Worm (Caenorhabditis elegans): ENCODE measurements around the gene lgc-23.
A peak's percentile ranks its signal among the peaks of the same experiment; 100 is the strongest.

The lgc-23 gene

ce11 chrX:12082813-12083212 is 17.8 kb downstream of the lgc-23 start:
- TF ChIP-seq zip-11 (GFP tag; IDR thresholded peaks at IDR 0.05) (no peak), fos-1 (tag; optimal IDR thresholded peaks at IDR 0.05) (no peak), ZK546.5 (tag; optimal IDR thresholded peaks at IDR 0.05) (no peak), F26F4.8 (GFP tag; conservative IDR thresholded peaks at IDR 0.05) (no peak), zag-1 (tag; optimal IDR thresholded peaks at IDR 0.05) (no peak), arid-1 (GFP tag; conservative IDR thresholded peaks at IDR 0.05) (no peak), fkh-10 (GFP tag; optimal IDR thresholded peaks at IDR 0.05) (peak; percentile 85), rbr-2 (tag; optimal IDR thresholded peaks at IDR 0.05) (peak; percentile 13), ceh-44 (GFP tag; IDR thresholded peaks at IDR 0.05) (no peak), pqm-1 (tag; optimal IDR thresholded peaks at IDR 0.05) (no peak), daf-12 (tag; optimal IDR thresholded peaks at IDR 0.05) (no peak), ces-1 (GFP tag; optimal IDR thresholded peaks at IDR 0.05) (peak; percentile 76)

- 0 out of 2 replicates have a peak, but pooled peaks have one; percentile 5 for TF ChIP-seq set-16 (GFP tag; IDR thresholded peaks at IDR 0.05)
- no peak for TF ChIP-seq madf-5 (GFP tag; IDR thresholded peaks at IDR 0.05)
- TF ChIP-seq aha-1 (tag): peak; percentile 43
Observed at ce11 chrX:12086297-12086696, 21.3 kb downstream of the lgc-23 start.

- no peak for TF ChIP-seq dmd-9 (GFP tag; IDR thresholded peaks at IDR 0.05)
- no peak for TF ChIP-seq cey-2 (tag; optimal IDR thresholded peaks at IDR 0.05; ENCODE audit: borderline replicate concordance, insufficient read depth)
- TF ChIP-seq attf-4 (tag; optimal IDR thresholded peaks at IDR 0.05): no peak
- TF ChIP-seq ceh-28 (tag; optimal IDR thresholded peaks at IDR 0.05): no peak
- TF ChIP-seq spr-3 (GFP tag; optimal IDR thresholded peaks at IDR 0.05): no peak
- TF ChIP-seq lim-7 (GFP tag; IDR thresholded peaks at IDR 0.05): no peak
- TF ChIP-seq aha-1 (tag): peak; percentile 81
- no peak for TF ChIP-seq ztf-11 (tag; optimal IDR thresholded peaks at IDR 0.05)
Observed at ce11 chrX:12092621-12093020, 27.6 kb downstream of the lgc-23 start.

- TF ChIP-seq tag-97 (GFP tag; IDR thresholded peaks at IDR 0.05) (no peak), unc-62 (GFP tag; optimal IDR thresholded peaks at IDR 0.05 in 1 of 2) (peak in 1 of 2 experiments; percentile 83), unc-62 (tag; optimal IDR thresholded peaks at IDR 0.05) (no peak)
Observed at ce11 chrX:12093043-12093442, 28.0 kb downstream of the lgc-23 start, which contains the start of gene W03G11.4. Gene W03G11.4 (minus strand): TSS chrX:12093143.

- TF ChIP-seq unc-62 (GFP tag; optimal IDR thresholded peaks at IDR 0.05 in 1 of 2) (peak in 1 of 2 experiments; percentile 93), unc-62 (tag; optimal IDR thresholded peaks at IDR 0.05) (no peak), zfp-3 (GFP tag; conservative IDR thresholded peaks at IDR 0.05) (no peak), lin-13 (GFP tag; optimal IDR thresholded peaks at IDR 0.05) (no peak)
Observed at ce11 chrX:12093992-12094391, 29.0 kb downstream of the lgc-23 start.

- peak in 1 of 2 experiments; percentile 94 for TF ChIP-seq unc-62 (GFP tag; optimal IDR thresholded peaks at IDR 0.05 in 1 of 2)
- no peak for TF ChIP-seq unc-62 (tag; optimal IDR thresholded peaks at IDR 0.05)
- no peak for TF ChIP-seq ceh-62 (tag; optimal IDR thresholded peaks at IDR 0.05)
- TF ChIP-seq dmd-8 (GFP tag; IDR thresholded peaks at IDR 0.05): no peak
Observed at ce11 chrX:12095200-12095599, 30.2 kb downstream of the lgc-23 start.

- TF ChIP-seq unc-62 (GFP tag; optimal IDR thresholded peaks at IDR 0.05 in 1 of 2) (peak in 1 of 2 experiments; percentile 15), unc-62 (tag; optimal IDR thresholded peaks at IDR 0.05) (no peak), spr-1 (tag; optimal IDR thresholded peaks at IDR 0.05) (no peak), aha-1 (tag) (peak; percentile 90)
Observed at ce11 chrX:12097995-12098394, 33.0 kb downstream of the lgc-23 start.

Data from whole organism, L4 larva.